Worm (Caenorhabditis elegans) whole organism, L4 larva: ENCODE measurements around the gene C50B6.1.

Experiments
- ama-1 ChIP-seq: fragments of 150-350 bp; optimal IDR thresholded peaks from 2 replicates; lab custom pipeline; 2014; ENCODE audit warnings: inconsistent platforms, mixed read lengths
- egl-27 ChIP-seq: sonication (generic microtip); optimal IDR thresholded peaks from 3 replicates; lab custom pipeline; 2017; ENCODE audit warnings: missing biosample characterization, missing genetic modification reagents, missing genetic modification characterization
- lin-13 ChIP-seq: fragments of 150-350 bp; optimal IDR thresholded peaks from 2 replicates; lab custom pipeline; 2014; ENCODE audit warnings: missing biosample characterization, missing genetic modification reagents, missing genetic modification characterization
- lin-39 ChIP-seq: fragments of 150-350 bp; optimal IDR thresholded peaks from 2 replicates; lab custom pipeline; 2014; ENCODE audit warnings: missing biosample characterization, missing genetic modification reagents, missing genetic modification characterization
- lsy-2 ChIP-seq, 2 experiments: fragments of 150-350 bp in 1 of 2; sonication (generic microtip) in 1 of 2; optimal IDR thresholded peaks; 2 replicates each; lab custom pipeline; 2014 to 2017; ENCODE audit warnings: missing biosample characterization in 2 of 2, missing genetic modification characterization in 2 of 2
- mes-2 ChIP-seq: sonication (generic microtip); optimal IDR thresholded peaks from 2 replicates; lab custom pipeline; 2016; ENCODE audit warnings: missing genotype, mild to moderate bottlenecking, missing genetic modification characterization, missing compliant biosample characterization; ENCODE audit not compliant: poor library complexity, severe bottlenecking
- mxl-3 ChIP-seq: fragments of 200-800 bp; sonication (Bioruptor generic); optimal IDR thresholded peaks from 2 replicates; lab custom pipeline; 2018; ENCODE audit warnings: mild to moderate bottlenecking, missing genetic modification characterization, missing compliant biosample characterization
- nhr-11 ChIP-seq: fragments of 150-350 bp; optimal IDR thresholded peaks from 2 replicates; lab custom pipeline; 2014; ENCODE audit warnings: missing biosample characterization, missing genetic modification characterization
- nhr-237 ChIP-seq: sonication (generic microtip); optimal IDR thresholded peaks from 2 replicates; lab custom pipeline; 2017; ENCODE audit warnings: missing biosample characterization, missing genetic modification characterization
- nhr-25 ChIP-seq: sonication (generic microtip); optimal IDR thresholded peaks from 2 replicates; lab custom pipeline; 2017; ENCODE audit warnings: missing genetic modification characterization, mild to moderate bottlenecking, missing compliant biosample characterization, antibody characterized with exemption, moderate library complexity, borderline replicate concordance; ENCODE audit not compliant: insufficient read depth
- nhr-48 ChIP-seq: sonication (generic microtip); optimal IDR thresholded peaks from 2 replicates; lab custom pipeline; 2016; ENCODE audit warnings: mild to moderate bottlenecking, missing genetic modification characterization, missing compliant biosample characterization
- pqm-1 ChIP-seq: sonication (generic microtip); optimal IDR thresholded peaks from 2 replicates; lab custom pipeline; 2017; ENCODE audit warnings: missing biosample characterization, missing genetic modification characterization
- zag-1 ChIP-seq: fragments of 150-350 bp; optimal IDR thresholded peaks from 2 replicates; lab custom pipeline; 2014; ENCODE audit warnings: missing biosample characterization, missing genetic modification characterization
- ztf-11 ChIP-seq: fragments of 150-350 bp; optimal IDR thresholded peaks from 2 replicates; lab custom pipeline; 2014; ENCODE audit warnings: missing biosample characterization, missing genetic modification characterization

DNA sequence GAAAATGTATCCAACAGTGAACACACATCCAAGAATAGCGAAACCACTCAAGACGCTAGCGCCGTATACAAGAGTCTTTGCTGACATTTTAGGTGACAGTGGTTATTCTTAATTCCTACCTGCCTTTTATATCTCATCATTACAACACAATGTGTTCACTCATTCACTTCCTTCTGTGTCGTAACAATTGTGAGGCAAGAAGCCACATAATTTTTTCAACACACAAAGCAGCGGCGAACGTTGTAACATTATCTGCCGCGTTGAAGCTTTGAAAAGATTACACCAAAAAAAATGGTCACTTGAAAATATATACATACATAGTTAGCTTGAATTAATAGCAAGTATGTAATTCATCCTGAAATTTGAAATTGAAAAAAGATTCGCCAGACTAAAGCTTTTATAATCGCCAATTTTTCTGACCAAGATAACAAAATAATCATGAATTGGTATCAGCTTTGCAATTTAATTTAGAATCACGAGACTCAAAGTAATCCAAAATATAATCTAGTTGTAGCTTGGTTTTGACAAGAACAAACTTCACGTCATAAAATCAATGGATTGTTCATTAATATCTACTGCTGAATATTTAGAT is 9.3 kb downstream of the C50B6.1 start, which contains the start of the genes col-161 and srh-18:
- TF ChIP-seq lsy-2 (tag; optimal IDR thresholded peaks at IDR 0.05; lab: Kevin White, UChicago): no peak
- no peak for TF ChIP-seq zag-1 (tag; lab: Kevin White, UChicago)
- no peak for TF ChIP-seq ama-1 (lab: Kevin White, UChicago)
- no peak for TF ChIP-seq nhr-48 (tag; lab: Kevin White, UChicago)
- no peak for TF ChIP-seq nhr-237
- TF ChIP-seq nhr-25 (tag; lab: Kevin White, UChicago): no peak
- no peak for TF ChIP-seq lin-13
- TF ChIP-seq lin-39: no peak
- TF ChIP-seq egl-27 (tag; lab: Kevin White, UChicago): no peak
- TF ChIP-seq pqm-1: no peak
- TF ChIP-seq mes-2 (tag; lab: Kevin White, UChicago): no peak
- TF ChIP-seq nhr-11: no peak
- no peak for TF ChIP-seq mxl-3
- TF ChIP-seq ztf-11: no peak
